Worm (Caenorhabditis elegans) whole organism, late embryonic: ENCODE results near the gene far-5.

Experiments
- ets-4 ChIP-seq: sonication (generic microtip); optimal IDR thresholded peaks from 2 replicates; lab custom pipeline; 2016; ENCODE audit warnings: missing genetic modification characterization, missing compliant biosample characterization
- pat-9 ChIP-seq: fragments of 200-800 bp; sonication (Bioruptor generic); optimal IDR thresholded peaks from 2 replicates; lab custom pipeline; 2018; ENCODE audit warnings: mild to moderate bottlenecking, missing genetic modification characterization, moderate library complexity, missing compliant biosample characterization

DNA sequence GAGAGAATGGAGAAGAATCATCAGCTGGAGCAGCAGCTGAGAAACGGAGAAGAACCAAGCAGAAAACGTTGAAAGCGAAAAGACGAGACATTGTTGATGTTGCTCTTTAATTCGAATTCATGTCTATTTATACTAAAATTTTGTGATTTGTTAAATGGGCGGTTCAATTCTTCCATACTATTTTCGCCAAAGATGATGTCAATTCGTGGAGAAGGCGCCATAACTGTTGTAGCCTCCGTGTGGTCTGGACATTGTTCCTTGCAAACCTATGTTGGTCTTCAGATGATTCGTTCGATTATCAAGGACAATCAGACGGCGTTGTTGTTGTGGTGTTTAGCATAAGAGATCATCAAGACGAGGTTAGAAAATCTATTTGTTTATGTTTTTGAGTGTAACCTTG lies 2.1 kb downstream of the far-5 start, which contains the start of gene far-3:
- no peak for TF ChIP-seq pat-9 (tag; lab: Kevin White, UChicago)
- no peak for TF ChIP-seq ets-4 (tag; lab: Kevin White, UChicago)
